Worm (Caenorhabditis elegans): Measurements from ENCODE around the gene hpr-17.

DNA sequence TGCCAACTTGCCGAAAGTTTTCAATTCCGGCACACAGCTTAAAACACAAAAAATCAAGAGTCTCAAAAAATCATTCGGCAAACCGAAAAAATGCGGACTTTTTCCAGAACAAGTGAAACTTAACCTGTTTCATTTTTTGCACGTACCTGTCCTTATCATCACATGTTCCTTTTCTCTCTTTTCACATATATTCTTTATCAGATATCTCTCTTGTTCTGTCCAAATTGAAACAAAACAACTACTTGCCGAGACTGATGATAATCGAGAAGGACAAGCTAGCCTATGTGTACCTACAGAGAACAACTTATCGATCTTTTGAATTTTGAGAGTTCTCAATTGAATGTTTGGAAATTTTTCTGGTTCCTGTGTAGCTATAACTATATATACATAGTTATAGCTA is 6.9 kb downstream of the hpr-17 start:
- TF ChIP-seq snpc-4 (tag; optimal IDR thresholded peaks at IDR 0.05), result no peak
- TF ChIP-seq ceh-9 (tag; optimal IDR thresholded peaks at IDR 0.05), result no peak
- TF ChIP-seq elt-3 (tag; optimal IDR thresholded peaks at IDR 0.05), result peak in 1 of 3 experiments; percentile 23
- no peak for TF ChIP-seq ceh-82 (tag; optimal IDR thresholded peaks at IDR 0.05)
- peak; percentile 7 for TF ChIP-seq unc-62 (GFP tag; optimal IDR thresholded peaks at IDR 0.05)
- TF ChIP-seq daf-12 (tag; optimal IDR thresholded peaks at IDR 0.05), result no peak
